Fruit fly (Drosophila melanogaster) whole organism, adult: ENCODE results near the gene Usp1.

ENCODE experiments used
- CG11617 ChIP-seq: fragments of 200-800 bp; sonication (Bioruptor generic); optimal IDR thresholded peaks from 2 replicates; lab custom pipeline; 2017; ENCODE audit warnings: mild to moderate bottlenecking, missing biosample characterization, missing genetic modification reagents, missing genetic modification characterization
- CG12768 ChIP-seq: fragments of 200-800 bp; sonication (Bioruptor generic); optimal IDR thresholded peaks from 2 replicates; lab custom pipeline; 2017; ENCODE audit warnings: missing biosample characterization, missing genetic modification characterization, mild to moderate bottlenecking, moderate library complexity, missing genetic modification reagents
- CG14711 ChIP-seq: fragments of 200-800 bp; sonication (Bioruptor generic); optimal IDR thresholded peaks from 2 replicates; lab custom pipeline; 2018; ENCODE audit warnings: missing biosample characterization, mild to moderate bottlenecking, missing genetic modification characterization, moderate library complexity
- CG1620 ChIP-seq: fragments of 200-800 bp; sonication (Bioruptor generic); optimal IDR thresholded peaks from 2 replicates; lab custom pipeline; 2016; ENCODE audit warnings: missing biosample characterization, missing genetic modification characterization
- CG33017 ChIP-seq: fragments of 200-800 bp; sonication (Bioruptor generic); optimal IDR thresholded peaks from 2 replicates; lab custom pipeline; 2018; ENCODE audit warnings: missing biosample characterization, mild to moderate bottlenecking, missing genetic modification characterization, moderate library complexity
- CG5204 ChIP-seq: fragments of 200-800 bp; sonication (Bioruptor generic); optimal IDR thresholded peaks from 2 replicates; lab custom pipeline; 2016; ENCODE audit warnings: missing biosample characterization, missing genetic modification characterization
- CG7045 ChIP-seq: fragments of 200-800 bp; sonication (Bioruptor generic); optimal IDR thresholded peaks from 2 replicates; lab custom pipeline; 2017; ENCODE audit warnings: missing biosample characterization, mild to moderate bottlenecking, missing genetic modification characterization
- CG7101 ChIP-seq: fragments of 200-800 bp; sonication (Bioruptor generic); optimal IDR thresholded peaks from 2 replicates; lab custom pipeline; 2018; ENCODE audit warnings: missing biosample characterization, mild to moderate bottlenecking, missing genetic modification characterization, moderate library complexity
- Clk ChIP-seq: fragments of 200-800 bp; sonication (Bioruptor generic); optimal IDR thresholded peaks from 2 replicates; lab custom pipeline; 2017; ENCODE audit warnings: missing biosample characterization, missing genetic modification characterization
- Crg-1 ChIP-seq: fragments of 200-800 bp; sonication (Bioruptor generic); optimal IDR thresholded peaks from 2 replicates; lab custom pipeline; 2016; ENCODE audit warnings: missing biosample characterization, missing genetic modification characterization
- Hr96 ChIP-seq: fragments of 200-800 bp; sonication (Bioruptor generic); optimal IDR thresholded peaks from 2 replicates; lab custom pipeline; 2016; ENCODE audit warnings: missing biosample characterization, missing genetic modification characterization
- Mnt ChIP-seq: fragments of 200-800 bp; sonication (Bioruptor generic); optimal IDR thresholded peaks from 2 replicates; lab custom pipeline; 2016; ENCODE audit warnings: missing biosample characterization, mild to moderate bottlenecking, missing genetic modification characterization
- bab1 ChIP-seq: fragments of 200-800 bp; sonication (Bioruptor generic); optimal IDR thresholded peaks from 3 replicates; lab custom pipeline; 2019; ENCODE audit warnings: missing biosample characterization, mild to moderate bottlenecking, missing genetic modification characterization, moderate library complexity
- cic ChIP-seq: fragments of 200-800 bp; sonication (Bioruptor generic); optimal IDR thresholded peaks from 2 replicates; lab custom pipeline; 2017; ENCODE audit warnings: missing biosample characterization, mild to moderate bottlenecking, missing genetic modification characterization, moderate library complexity
- cnc ChIP-seq, 2 experiments: fragments of >200 bp; optimal IDR thresholded peaks; 2 replicates each; lab custom pipeline; 2017
- kay ChIP-seq: fragments of 200-800 bp; sonication (Bioruptor generic); peaks from one replicate; lab custom pipeline; 2016; ENCODE audit warnings: missing biosample characterization, missing genetic modification characterization, borderline replicate concordance
- ovo ChIP-seq: fragments of 200-800 bp; sonication (Bioruptor generic); optimal IDR thresholded peaks from 2 replicates; lab custom pipeline; 2016; ENCODE audit warnings: missing biosample characterization, missing genetic modification characterization
- pad ChIP-seq: fragments of 200-800 bp; sonication (Bioruptor generic); optimal IDR thresholded peaks from 3 replicates; lab custom pipeline; 2017; ENCODE audit warnings: missing biosample characterization, missing genetic modification characterization, mild to moderate bottlenecking, moderate library complexity, missing genetic modification reagents
- tj ChIP-seq: fragments of 200-800 bp; sonication (Bioruptor generic); optimal IDR thresholded peaks from 3 replicates; lab custom pipeline; 2017; ENCODE audit warnings: missing biosample characterization, mild to moderate bottlenecking, missing genetic modification characterization, moderate library complexity
- toe ChIP-seq: fragments of 200-800 bp; sonication (Bioruptor generic); optimal IDR thresholded peaks from 2 replicates; lab custom pipeline; 2016; ENCODE audit warnings: missing biosample characterization, missing genetic modification characterization

The Usp1 gene

DNA sequence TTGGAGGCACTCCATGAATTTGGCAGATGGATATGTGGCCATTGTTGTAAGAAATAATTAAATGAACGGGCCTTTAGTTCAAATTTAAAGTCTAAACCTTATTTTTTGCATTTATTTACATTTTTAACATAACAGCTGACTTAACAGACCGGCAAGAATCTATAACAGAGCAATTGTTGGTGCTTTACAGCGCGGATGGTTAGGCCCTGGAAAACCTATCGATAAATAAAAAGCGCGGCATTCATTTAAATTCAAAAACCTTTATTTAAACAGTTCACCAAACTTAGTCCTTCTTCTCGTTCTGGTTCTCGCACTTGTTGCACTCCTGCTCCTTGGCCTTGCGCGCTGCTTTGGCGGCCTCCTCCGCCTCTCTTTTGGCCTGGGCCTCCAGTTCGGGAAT, 26.5 kb upstream of the Usp1 start, which contains the start of gene Mesh1:
Gene Mesh1 (minus strand): TSS at position 108 of the 400 bp plus-strand sequence.
- TF ChIP-seq CG5204 (GFP tag; lab: Kevin White, UChicago): no peak
- peak; percentile 23 for TF ChIP-seq bab1

DNA sequence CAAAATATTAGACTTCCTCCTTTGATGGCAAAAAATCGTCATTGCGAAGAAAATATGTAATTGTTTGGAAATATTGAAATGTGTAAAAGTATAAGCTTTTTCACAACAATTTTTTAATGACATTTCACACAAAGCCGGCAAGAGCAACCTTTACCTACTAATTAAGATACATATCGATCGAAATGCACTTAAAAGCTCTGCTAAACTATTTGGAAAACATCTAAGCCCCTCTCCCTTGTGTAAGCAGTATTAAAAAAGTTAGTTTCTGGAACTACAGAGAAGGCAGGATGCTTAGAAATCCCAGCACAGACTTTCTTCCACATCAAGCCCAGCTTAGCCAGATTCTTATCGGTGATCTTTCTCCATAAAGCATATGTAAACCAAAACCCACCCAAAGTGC, 24.9 kb upstream of the Usp1 start, which contains the start of gene Cyt-c1L:
Gene Cyt-c1L (minus strand): TSS at position 101 of the 400 bp plus-strand sequence.
- TF ChIP-seq Mnt (GFP tag; lab: Kevin White, UChicago): no peak
- no peak for TF ChIP-seq ovo (GFP tag; lab: Kevin White, UChicago)
- no peak for TF ChIP-seq cnc (optimal IDR thresholded peaks at IDR 0.05; lab: Kevin White, UChicago)
- TF ChIP-seq Clk (GFP tag; lab: Kevin White, UChicago): no peak
- TF ChIP-seq bab1: no peak

DNA sequence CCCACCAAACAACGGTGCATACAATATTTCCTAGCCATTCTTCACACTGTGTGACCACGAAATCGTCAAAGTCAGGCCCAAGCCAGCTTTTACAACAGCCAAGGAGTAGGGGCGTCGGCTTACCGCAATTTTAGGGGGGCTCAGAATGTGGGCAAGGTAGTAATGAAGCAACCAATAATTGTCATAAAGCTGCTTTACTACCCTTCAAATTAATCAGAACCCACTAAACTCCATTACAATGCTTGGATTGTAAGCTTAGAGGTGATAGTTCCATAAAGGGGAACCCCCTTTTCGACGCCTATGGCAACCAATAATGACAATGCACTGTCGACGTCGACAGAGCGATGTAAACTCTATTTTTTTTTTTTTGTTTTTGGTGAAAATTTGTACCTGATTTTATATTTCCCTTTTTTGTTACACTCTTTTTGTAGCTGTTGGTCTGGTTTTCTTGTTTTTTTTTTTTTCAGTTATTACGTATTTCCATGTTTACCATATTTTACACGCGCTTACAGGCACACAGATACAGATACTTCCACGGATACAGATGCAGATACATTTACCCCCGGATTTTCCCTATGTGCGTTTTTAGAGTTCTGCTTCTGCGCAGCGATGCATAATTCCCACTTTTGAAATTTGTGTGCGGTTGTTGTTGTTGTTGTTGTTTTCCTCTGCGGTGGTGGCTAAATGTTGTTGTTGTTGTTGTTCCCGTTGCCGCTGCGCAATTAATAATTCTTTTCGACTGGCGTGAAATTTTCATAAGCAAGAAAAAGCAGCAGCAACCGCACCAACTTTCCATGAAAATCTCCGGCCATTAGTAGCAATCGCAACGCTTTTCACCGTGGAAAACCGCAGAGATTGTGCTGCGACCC, 24.1 kb upstream of the Usp1 start:
- TF ChIP-seq cnc (optimal IDR thresholded peaks at IDR 0.05; lab: Kevin White, UChicago): no peak
- TF ChIP-seq bab1: no peak
- no peak for TF ChIP-seq CG1620 (GFP tag; lab: Kevin White, UChicago)
- TF ChIP-seq cic (GFP tag; lab: Kevin White, UChicago): no peak
- no peak for TF ChIP-seq pad
- no peak for TF ChIP-seq kay (GFP tag; lab: Kevin White, UChicago)
- no peak for TF ChIP-seq CG14711 (tag; lab: Kevin White, UChicago)

dm6 chr3R:29206198-29207011, 22.6 kb upstream of the Usp1 start:
- TF ChIP-seq CG7101 (tag; lab: Kevin White, UChicago): no peak
- peak; percentile 62 for TF ChIP-seq tj
- TF ChIP-seq bab1: no peak
- TF ChIP-seq Hr96: no peak
- no peak for TF ChIP-seq CG12768
- no peak for TF ChIP-seq CG11617 (GFP tag; lab: Kevin White, UChicago)
- no peak for TF ChIP-seq ovo (GFP tag; lab: Kevin White, UChicago)

- peak; percentile 43 for TF ChIP-seq tj
- TF ChIP-seq CG5204 (GFP tag; lab: Kevin White, UChicago): peak; percentile 65
- TF ChIP-seq cic (GFP tag; lab: Kevin White, UChicago): peak; percentile 64
- TF ChIP-seq CG7101 (tag; lab: Kevin White, UChicago): peak; percentile 84
- peak; percentile 55 for TF ChIP-seq CG11617 (GFP tag; lab: Kevin White, UChicago)
- peak; percentile 90 for TF ChIP-seq CG7045 (GFP tag; lab: Kevin White, UChicago)
- TF ChIP-seq pad: peak; percentile 47
- peak; percentile 87 for TF ChIP-seq CG12768
- peak; percentile 10 for TF ChIP-seq Hr96
- TF ChIP-seq Crg-1 (GFP tag; lab: Kevin White, UChicago): peak; percentile 21
- peak; percentile 82 for TF ChIP-seq toe (GFP tag; lab: Kevin White, UChicago)
- TF ChIP-seq CG33017 (tag; lab: Kevin White, UChicago): peak; percentile 90
- peak; percentile 75 for TF ChIP-seq CG14711 (tag; lab: Kevin White, UChicago)
- no peak for TF ChIP-seq ovo (GFP tag; lab: Kevin White, UChicago)
- no peak for TF ChIP-seq kay (GFP tag; lab: Kevin White, UChicago)
- peak; percentile 27 for TF ChIP-seq CG1620 (GFP tag; lab: Kevin White, UChicago)
- no peak for TF ChIP-seq cnc (optimal IDR thresholded peaks at IDR 0.05; lab: Kevin White, UChicago)
- peak; percentile 81 for TF ChIP-seq bab1
- peak; percentile 57 for TF ChIP-seq Mnt (GFP tag; lab: Kevin White, UChicago)
- peak; percentile 81 for TF ChIP-seq Clk (GFP tag; lab: Kevin White, UChicago)
Measured at dm6 chr3R:29207012-29207656, 21.8 kb upstream of the Usp1 start.

DNA sequence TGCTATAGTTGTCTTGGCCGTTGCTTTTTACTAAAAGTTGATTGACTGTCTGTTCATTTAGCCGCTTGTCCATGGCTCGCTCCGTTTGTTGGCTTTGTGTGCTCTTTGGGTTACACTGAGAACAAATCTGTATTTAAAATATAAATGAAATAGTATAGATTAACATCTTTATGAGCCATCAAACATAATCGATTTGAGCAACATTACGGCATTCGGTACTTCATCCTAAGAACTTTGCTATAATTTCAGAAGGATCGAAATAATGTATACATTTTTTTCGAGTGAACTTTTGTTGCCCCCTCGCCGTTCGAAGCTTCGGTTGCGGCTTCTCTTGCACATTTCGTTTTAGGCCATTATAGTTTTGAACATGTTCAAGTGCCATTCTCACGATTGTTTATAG, 21.0 kb upstream of the Usp1 start:
- TF ChIP-seq bab1: peak; percentile 46
- no peak for TF ChIP-seq tj
- no peak for TF ChIP-seq CG7101 (tag; lab: Kevin White, UChicago)

dm6 chr3R:29210091-29210490, 18.9 kb upstream of the Usp1 start:
- no peak for TF ChIP-seq Clk (GFP tag; lab: Kevin White, UChicago)
- no peak for TF ChIP-seq kay (GFP tag; lab: Kevin White, UChicago)
- no peak for TF ChIP-seq CG7101 (tag; lab: Kevin White, UChicago)
- TF ChIP-seq Crg-1 (GFP tag; lab: Kevin White, UChicago): no peak
- no peak for TF ChIP-seq pad
- TF ChIP-seq CG12768: no peak
- no peak for TF ChIP-seq cnc (optimal IDR thresholded peaks at IDR 0.05; lab: Kevin White, UChicago)
- TF ChIP-seq CG33017 (tag; lab: Kevin White, UChicago): no peak
- TF ChIP-seq CG11617 (GFP tag; lab: Kevin White, UChicago): no peak
- TF ChIP-seq Hr96: no peak
- TF ChIP-seq ovo (GFP tag; lab: Kevin White, UChicago): no peak
- TF ChIP-seq toe (GFP tag; lab: Kevin White, UChicago): no peak
- no peak for TF ChIP-seq CG5204 (GFP tag; lab: Kevin White, UChicago)
- TF ChIP-seq CG14711 (tag; lab: Kevin White, UChicago): no peak
- no peak for TF ChIP-seq CG7045 (GFP tag; lab: Kevin White, UChicago)
